Fruit fly (Drosophila melanogaster) whole organism, embryonic: ENCODE measurements around the gene CG42758.

ENCODE experiments used
- Adf1 ChIP-seq: fragments of 200-800 bp; sonication (Bioruptor generic); IDR thresholded peaks from 2 replicates; pipeline ENCODE4 v1.3.6; 2022; ENCODE audit warnings: missing biosample characterization, missing genetic modification characterization
- CG12769 ChIP-seq: fragments of 200-800 bp; sonication (Bioruptor generic); optimal IDR thresholded peaks from 2 replicates; lab custom pipeline; 2019; ENCODE audit warnings: missing biosample characterization, mild to moderate bottlenecking, missing genetic modification characterization, moderate library complexity
- CG32532 ChIP-seq: fragments of 200-800 bp; sonication (Bioruptor generic); IDR thresholded peaks from 2 replicates; pipeline ENCODE4 v1.3.6; 2022; ENCODE audit warnings: missing biosample characterization, missing genetic modification characterization
- CG4282 ChIP-seq: fragments of 200-800 bp; sonication (Bioruptor generic); optimal IDR thresholded peaks from 2 replicates; lab custom pipeline; 2016; ENCODE audit warnings: missing biosample characterization, missing genetic modification characterization
- CG4424 ChIP-seq: fragments of 200-800 bp; sonication (Bioruptor generic); optimal IDR thresholded peaks from 3 replicates; lab custom pipeline; 2016; ENCODE audit warnings: missing biosample characterization, missing genetic modification characterization
- CG8478 ChIP-seq: fragments of >200 bp; optimal IDR thresholded peaks from 2 replicates; lab custom pipeline; 2018
- Gug ChIP-seq: fragments of 200-800 bp; sonication (Bioruptor generic); IDR thresholded peaks from 4 replicates; pipeline ENCODE4 v1.3.6; 2022; ENCODE audit warnings: missing biosample characterization, missing genetic modification characterization
- Lim3 ChIP-seq: fragments of 200-800 bp; sonication (Bioruptor generic); IDR thresholded peaks from 2 replicates; pipeline ENCODE4 v1.3.6; 2022; ENCODE audit warnings: missing biosample characterization, missing genetic modification characterization
- Meics ChIP-seq: fragments of 200-800 bp; sonication (Bioruptor generic); optimal IDR thresholded peaks from 2 replicates; lab custom pipeline; 2017; ENCODE audit warnings: missing biosample characterization, mild to moderate bottlenecking, missing genetic modification characterization
- br ChIP-seq: fragments of >200 bp; optimal IDR thresholded peaks from 2 replicates; lab custom pipeline; 2017
- dm ChIP-seq: fragments of 200-800 bp; sonication (Bioruptor generic); optimal IDR thresholded peaks from 3 replicates; lab custom pipeline; 2016; ENCODE audit warnings: missing biosample characterization, missing genetic modification characterization
- ems ChIP-seq: fragments of 200-800 bp; sonication (Bioruptor generic); optimal IDR thresholded peaks from 3 replicates; lab custom pipeline; 2016; ENCODE audit warnings: missing biosample characterization, missing genetic modification characterization
- kah ChIP-seq: fragments of 200-800 bp; sonication (Bioruptor generic); optimal IDR thresholded peaks from 2 replicates; lab custom pipeline; 2018; ENCODE audit warnings: missing biosample characterization, mild to moderate bottlenecking, missing genetic modification characterization
- wor ChIP-seq: fragments of 200-800 bp; sonication (Bioruptor generic); IDR thresholded peaks from 2 replicates; pipeline ENCODE4 v1.3.6; 2022; ENCODE audit warnings: missing biosample characterization, missing genetic modification characterization

dm6 chr3L:14556177-14556576 is 11.1 kb upstream of the CG42758 start:
- TF ChIP-seq CG4424 (GFP tag; lab: Kevin White, UChicago) = no peak
- no peak for TF ChIP-seq CG12769
- TF ChIP-seq Meics (GFP tag; lab: Kevin White, UChicago) = no peak
- TF ChIP-seq kah = no peak
- TF ChIP-seq Gug = no peak
- no peak for TF ChIP-seq CG32532 (GFP tag; lab: Robert Waterston, UW)
- TF ChIP-seq CG8478 (lab: Kevin White, UChicago) = no peak
- no peak for TF ChIP-seq ems (GFP tag; lab: Kevin White, UChicago)
- TF ChIP-seq wor (GFP tag; lab: Robert Waterston, UW) = no peak
- TF ChIP-seq Adf1 (GFP tag; lab: Robert Waterston, UW) = no peak
- no peak for TF ChIP-seq CG4282 (GFP tag; lab: Kevin White, UChicago)
- no peak for TF ChIP-seq br (lab: Kevin White, UChicago)
- no peak for TF ChIP-seq Lim3 (GFP tag; lab: Robert Waterston, UW)
- TF ChIP-seq dm (GFP tag; lab: Kevin White, UChicago) = no peak
